Fruit fly (Drosophila melanogaster): ENCODE measurements around the gene Vha100-4.
A peak's percentile ranks its signal among the peaks of the same experiment; 100 is the strongest.

Gene Vha100-4

dm6 chr3R:18404713-18405112 is 15.1 kb upstream of the Vha100-4 start, which contains the start of gene CG7685 (continued):
- TF ChIP-seq kay (GFP tag; optimal IDR thresholded peaks at IDR 0.05) = peak; percentile 35
- TF ChIP-seq sd (tag; optimal IDR thresholded peaks at IDR 0.05) = peak; percentile 49
- TF ChIP-seq Bteb2 (GFP tag; optimal IDR thresholded peaks at IDR 0.05) = peak; percentile 66
- no peak for TF ChIP-seq pan (optimal IDR thresholded peaks at IDR 0.05)
- TF ChIP-seq pan (GFP tag; optimal IDR thresholded peaks at IDR 0.05 in 1 of 2, IDR thresholded peaks at IDR 0.05 in 1 of 2) = peak in 1 of 2 experiments; percentile 33
- TF ChIP-seq GATAe (GFP tag; conservative IDR thresholded peaks at IDR 0.05) = no peak
- no peak for TF ChIP-seq Sry-β (GFP tag; optimal IDR thresholded peaks at IDR 0.05)
- peak; percentile 8 for TF ChIP-seq CG17912 (GFP tag; optimal IDR thresholded peaks at IDR 0.05)
- TF ChIP-seq ATbp (GFP tag; optimal IDR thresholded peaks at IDR 0.05) = no peak
- no peak for TF ChIP-seq CG11093 (GFP tag; IDR thresholded peaks at IDR 0.05)
- TF ChIP-seq CG15696 (tag; optimal IDR thresholded peaks at IDR 0.05) = peak; percentile 55
- TF ChIP-seq btn (GFP tag; optimal IDR thresholded peaks at IDR 0.05) = no peak
- TF ChIP-seq CG10267 (tag; optimal IDR thresholded peaks at IDR 0.05) = peak; percentile 95
- TF ChIP-seq CG1792 (GFP tag; optimal IDR thresholded peaks at IDR 0.05) = peak; percentile 20
- TF ChIP-seq Dp (GFP tag; optimal IDR thresholded peaks at IDR 0.05) = peak; percentile 71
- TF ChIP-seq Fer2 (tag; optimal IDR thresholded peaks at IDR 0.05) = peak; percentile 33
- no peak for TF ChIP-seq CG7357 (GFP tag; IDR thresholded peaks at IDR 0.05)
- TF ChIP-seq NC2α (GFP tag; optimal IDR thresholded peaks at IDR 0.05) = no peak
- no peak for TF ChIP-seq wor (GFP tag; IDR thresholded peaks at IDR 0.05)
- no peak for TF ChIP-seq CG11085 (GFP tag; IDR thresholded peaks at IDR 0.05)
- TF ChIP-seq fru (optimal IDR thresholded peaks at IDR 0.05) = no peak
- no peak for TF ChIP-seq hkb (optimal IDR thresholded peaks at IDR 0.05)
- peak; percentile 59 for TF ChIP-seq hkb (GFP tag; IDR thresholded peaks at IDR 0.05)
- no peak for TF ChIP-seq CG31224 (GFP tag; IDR thresholded peaks at IDR 0.05)
- TF ChIP-seq bbx (GFP tag; IDR thresholded peaks at IDR 0.05; ENCODE audit: partially characterized antibody) = no peak
- TF ChIP-seq CG8388 (GFP tag; optimal IDR thresholded peaks at IDR 0.05) = peak; percentile 47
- TF ChIP-seq exex (tag; optimal IDR thresholded peaks at IDR 0.05) = peak; percentile 39
- peak; percentile 56 for TF ChIP-seq Hsf (GFP tag; optimal IDR thresholded peaks at IDR 0.05)
- no peak for TF ChIP-seq mld (GFP tag; IDR thresholded peaks at IDR 0.05; ENCODE audit: partially characterized antibody)
- TF ChIP-seq Opbp (GFP tag; IDR thresholded peaks at IDR 0.05; ENCODE audit: partially characterized antibody) = 0 out of 3 replicates have a peak, but pooled peaks have one; percentile 6
- TF ChIP-seq ewg (GFP tag; optimal IDR thresholded peaks at IDR 0.05) = peak; percentile 19
- peak; percentile 32 for TF ChIP-seq CG18476 (GFP tag; optimal IDR thresholded peaks at IDR 0.05)
- TF ChIP-seq BtbVII (GFP tag; optimal IDR thresholded peaks at IDR 0.05) = peak; percentile 31
- TF ChIP-seq Vsx1 (GFP tag; optimal IDR thresholded peaks at IDR 0.05) = peak; percentile 8
- TF ChIP-seq Sin3A (optimal IDR thresholded peaks at IDR 0.05) = no peak
- TF ChIP-seq grn (GFP tag; optimal IDR thresholded peaks at IDR 0.05) = no peak
- no peak for TF ChIP-seq peb (GFP tag; IDR thresholded peaks at IDR 0.05)
- no peak for TF ChIP-seq CG32767 (GFP tag; IDR thresholded peaks at IDR 0.05)
- 0 out of 3 replicates have a peak, but pooled peaks have one; percentile 8 for TF ChIP-seq CG11695 (GFP tag; IDR thresholded peaks at IDR 0.05)
- TF ChIP-seq CG7839 (tag; optimal IDR thresholded peaks at IDR 0.05) = peak; percentile 62
- TF ChIP-seq Hmr (GFP tag; optimal IDR thresholded peaks at IDR 0.05) = peak; percentile 65
- peak; percentile 10 for TF ChIP-seq CG6683 (GFP tag; optimal IDR thresholded peaks at IDR 0.05)
- peak; percentile 56 for TF ChIP-seq org-1 (GFP tag; optimal IDR thresholded peaks at IDR 0.05)
- TF ChIP-seq CG4328 (GFP tag; optimal IDR thresholded peaks at IDR 0.05) = peak; percentile 55
- TF ChIP-seq CG7987 (GFP tag; optimal IDR thresholded peaks at IDR 0.05) = peak; percentile 77
- peak; percentile 52; the same call in 1 of the 2 replicates for TF ChIP-seq CG11247 (GFP tag; IDR thresholded peaks at IDR 0.05)
- no peak; the same call in 2 of the 3 replicates for TF ChIP-seq H15 (GFP tag; IDR thresholded peaks at IDR 0.05)
- TF ChIP-seq ro (GFP tag; IDR thresholded peaks at IDR 0.05) = no peak
- no peak for TF ChIP-seq CG10462 (GFP tag; optimal IDR thresholded peaks at IDR 0.05)
- peak; percentile 66 for TF ChIP-seq Ets97D (GFP tag; optimal IDR thresholded peaks at IDR 0.05)
- peak; percentile 66 for TF ChIP-seq CG13424 (tag; optimal IDR thresholded peaks at IDR 0.05)
- TF ChIP-seq ERR (GFP tag; optimal IDR thresholded peaks at IDR 0.05) = peak; percentile 11

Data from whole organism, embryonic.